Fruit fly (Drosophila melanogaster) whole organism, embryonic: ENCODE measurements around the gene CG9676.

Source experiments
- Ada2b ChIP-seq: fragments of 200-800 bp; sonication (Bioruptor generic); IDR thresholded peaks from 2 replicates; pipeline ENCODE4 v1.3.6; 2022; ENCODE audit warnings: missing biosample characterization, missing genetic modification characterization
- Asciz ChIP-seq: fragments of 200-800 bp; sonication (Bioruptor generic); optimal IDR thresholded peaks from 2 replicates; lab custom pipeline; 2017; ENCODE audit warnings: missing biosample characterization, mild to moderate bottlenecking, missing genetic modification characterization, missing genetic modification reagents
- CG10366 ChIP-seq: fragments of 200-800 bp; sonication (Bioruptor generic); IDR thresholded peaks from 2 replicates; pipeline ENCODE4 v1.3.6; 2022; ENCODE audit warnings: missing biosample characterization, missing genetic modification characterization
- CG10979 ChIP-seq: fragments of 200-800 bp; sonication (Bioruptor generic); optimal IDR thresholded peaks from 2 replicates; lab custom pipeline; 2018; ENCODE audit warnings: missing biosample characterization, mild to moderate bottlenecking, missing genetic modification characterization, moderate library complexity
- CG11456 ChIP-seq: fragments of 200-800 bp; sonication (Bioruptor generic); IDR thresholded peaks from 3 replicates; pipeline ENCODE4 v1.3.6; 2022; ENCODE audit warnings: missing biosample characterization, missing genetic modification characterization
- CG12155 ChIP-seq: fragments of 200-800 bp; sonication (Bioruptor generic); optimal IDR thresholded peaks from 3 replicates; lab custom pipeline; 2016; ENCODE audit warnings: missing biosample characterization, missing genetic modification characterization
- CG12391 ChIP-seq: fragments of 200-800 bp; sonication (Bioruptor generic); optimal IDR thresholded peaks from 3 replicates; lab custom pipeline; 2018; ENCODE audit warnings: missing biosample characterization, mild to moderate bottlenecking, missing genetic modification characterization, moderate library complexity
- CG13424 ChIP-seq: fragments of 200-800 bp; sonication (Bioruptor generic); optimal IDR thresholded peaks from 2 replicates; lab custom pipeline; 2019; ENCODE audit warnings: missing biosample characterization, mild to moderate bottlenecking, missing genetic modification characterization, moderate library complexity
- CG15269 ChIP-seq: fragments of 200-800 bp; sonication (Bioruptor generic); optimal IDR thresholded peaks from 2 replicates; lab custom pipeline; 2018; ENCODE audit warnings: missing biosample characterization, mild to moderate bottlenecking, missing genetic modification characterization, moderate library complexity
- CG17385 ChIP-seq: fragments of 200-800 bp; sonication (Bioruptor generic); optimal IDR thresholded peaks from 3 replicates; lab custom pipeline; 2018; ENCODE audit warnings: missing biosample characterization, mild to moderate bottlenecking, missing genetic modification characterization
- CG18599 ChIP-seq: fragments of 200-800 bp; sonication (Bioruptor generic); optimal IDR thresholded peaks from 3 replicates; lab custom pipeline; 2017; ENCODE audit warnings: missing biosample characterization, missing genetic modification characterization, mild to moderate bottlenecking, moderate library complexity, missing genetic modification reagents
- CG2120 ChIP-seq: fragments of 200-800 bp; sonication (Bioruptor generic); optimal IDR thresholded peaks from 3 replicates; lab custom pipeline; 2016; ENCODE audit warnings: missing biosample characterization, missing genetic modification characterization
- CG30403 ChIP-seq: fragments of 200-800 bp; sonication (Bioruptor generic); optimal IDR thresholded peaks from 3 replicates; lab custom pipeline; 2016; ENCODE audit warnings: missing biosample characterization, missing genetic modification characterization
- CG31441 ChIP-seq: fragments of 200-800 bp; sonication (Bioruptor generic); IDR thresholded peaks from 2 replicates; pipeline ENCODE4 v1.3.6; 2022; ENCODE audit warnings: missing biosample characterization, missing genetic modification characterization
- CG3847 ChIP-seq: fragments of 200-800 bp; sonication (Bioruptor generic); IDR thresholded peaks from 2 replicates; pipeline ENCODE4 v1.3.6; 2022; ENCODE audit warnings: missing biosample characterization, missing genetic modification characterization
- CG6689 ChIP-seq: fragments of 200-800 bp; sonication (Bioruptor generic); IDR thresholded peaks from 2 replicates; pipeline ENCODE4 v1.3.6; 2022; ENCODE audit warnings: missing biosample characterization, missing genetic modification characterization
- CG7839 ChIP-seq: fragments of 200-800 bp; sonication (Bioruptor generic); optimal IDR thresholded peaks from 3 replicates; lab custom pipeline; 2018; ENCODE audit warnings: missing biosample characterization, mild to moderate bottlenecking, missing genetic modification characterization, moderate library complexity
- CG8290 ChIP-seq, 3 experiments: fragments of 200-800 bp; sonication (Bioruptor generic); optimal IDR thresholded peaks; 2 replicates each; lab custom pipeline; 2016 to 2019; ENCODE audit warnings: missing biosample characterization in 3 of 3, missing genetic modification characterization in 3 of 3, mild to moderate bottlenecking in 2 of 3, moderate library complexity in 1 of 3
- CG8388 ChIP-seq: fragments of 200-800 bp; sonication (Bioruptor generic); optimal IDR thresholded peaks from 2 replicates; lab custom pipeline; 2019; ENCODE audit warnings: missing biosample characterization, mild to moderate bottlenecking, missing genetic modification characterization, moderate library complexity
- CG8924 ChIP-seq: fragments of 200-800 bp; optimal IDR thresholded peaks from 3 replicates; lab custom pipeline; 2019; ENCODE audit warnings: missing biosample characterization, mild to moderate bottlenecking, missing genetic modification characterization, moderate library complexity
- CG9727 ChIP-seq: fragments of 200-800 bp; sonication (Bioruptor generic); optimal IDR thresholded peaks from 3 replicates; lab custom pipeline; 2017; ENCODE audit warnings: missing biosample characterization, mild to moderate bottlenecking, missing genetic modification characterization
- CoRest ChIP-seq: fragments of 200-800 bp; sonication (Bioruptor generic); optimal IDR thresholded peaks from 3 replicates; lab custom pipeline; 2018; ENCODE audit warnings: missing biosample characterization, mild to moderate bottlenecking, missing genetic modification characterization, moderate library complexity
- Dek ChIP-seq: fragments of 200-800 bp; sonication (Bioruptor generic); optimal IDR thresholded peaks from 3 replicates; lab custom pipeline; 2019; ENCODE audit warnings: missing biosample characterization, mild to moderate bottlenecking, missing genetic modification characterization, moderate library complexity
- Eip74EF ChIP-seq, 2 experiments: fragments of 200-800 bp in 1 of 2; fragments of >200 bp in 1 of 2; sonication (Bioruptor generic) in 1 of 2; optimal IDR thresholded peaks; 2 replicates each; lab custom pipeline; 2017 to 2019; ENCODE audit warnings: missing biosample characterization in 2 of 2, missing genetic modification characterization in 2 of 2, mild to moderate bottlenecking in 1 of 2, moderate library complexity in 1 of 2
- HmgD ChIP-seq: fragments of 200-800 bp; sonication (Bioruptor generic); optimal IDR thresholded peaks from 3 replicates; lab custom pipeline; 2016; ENCODE audit warnings: missing biosample characterization, missing genetic modification characterization
- HmgZ ChIP-seq: fragments of 200-800 bp; sonication (Bioruptor generic); optimal IDR thresholded peaks from 2 replicates; lab custom pipeline; 2018; ENCODE audit warnings: missing biosample characterization, mild to moderate bottlenecking, missing genetic modification characterization
- Hmr ChIP-seq: fragments of 200-800 bp; sonication (Bioruptor generic); optimal IDR thresholded peaks from 3 replicates; lab custom pipeline; 2017; ENCODE audit warnings: mild to moderate bottlenecking, missing biosample characterization, missing genetic modification reagents, missing genetic modification characterization
- Hr51 ChIP-seq, 2 experiments: fragments of 200-800 bp; sonication (Bioruptor generic); optimal IDR thresholded peaks; 2 replicates in 1 of 2; 3 replicates in 1 of 2; lab custom pipeline; 2016 to 2018; ENCODE audit warnings: missing biosample characterization in 2 of 2, missing genetic modification characterization in 2 of 2, mild to moderate bottlenecking in 1 of 2, moderate library complexity in 1 of 2
- PHDP ChIP-seq: fragments of 200-800 bp; sonication (Bioruptor generic); optimal IDR thresholded peaks from 3 replicates; lab custom pipeline; 2018; ENCODE audit warnings: missing biosample characterization, mild to moderate bottlenecking, missing genetic modification characterization, moderate library complexity
- Sox102F ChIP-seq: fragments of 200-800 bp; sonication (Bioruptor generic); optimal IDR thresholded peaks from 2 replicates; lab custom pipeline; 2018; ENCODE audit warnings: missing biosample characterization, mild to moderate bottlenecking, missing genetic modification characterization, moderate library complexity
- cwo ChIP-seq: fragments of 200-800 bp; sonication (Bioruptor generic); optimal IDR thresholded peaks from 3 replicates; lab custom pipeline; 2017; ENCODE audit warnings: missing biosample characterization, missing genetic modification characterization, mild to moderate bottlenecking, moderate library complexity, missing genetic modification reagents
- dmrt99B ChIP-seq: fragments of 200-800 bp; sonication (Bioruptor generic); optimal IDR thresholded peaks from 2 replicates; lab custom pipeline; 2018; ENCODE audit warnings: missing biosample characterization, mild to moderate bottlenecking, missing genetic modification characterization, moderate library complexity
- gem ChIP-seq: fragments of 200-800 bp; sonication (Bioruptor generic); optimal IDR thresholded peaks from 2 replicates; lab custom pipeline; 2019; ENCODE audit warnings: missing biosample characterization, mild to moderate bottlenecking, missing genetic modification characterization, moderate library complexity
- grau ChIP-seq: fragments of 200-800 bp; optimal IDR thresholded peaks from 3 replicates; lab custom pipeline; 2019; ENCODE audit warnings: missing biosample characterization, mild to moderate bottlenecking, missing genetic modification characterization, moderate library complexity
- lbe ChIP-seq: fragments of 200-800 bp; sonication (Bioruptor generic); optimal IDR thresholded peaks from 2 replicates; lab custom pipeline; 2016; ENCODE audit warnings: missing biosample characterization, mild to moderate bottlenecking, missing genetic modification characterization
- nmo ChIP-seq: fragments of 200-800 bp; sonication (Bioruptor generic); optimal IDR thresholded peaks from 2 replicates; lab custom pipeline; 2018; ENCODE audit warnings: missing biosample characterization, mild to moderate bottlenecking, missing genetic modification characterization, moderate library complexity
- row ChIP-seq: fragments of 200-800 bp; sonication (Bioruptor generic); IDR thresholded peaks from 3 replicates; pipeline ENCODE4 v1.3.6; 2022; ENCODE audit warnings: missing biosample characterization, missing genetic modification characterization
- sug ChIP-seq: fragments of 200-800 bp; optimal IDR thresholded peaks from 2 replicates; lab custom pipeline; 2019; ENCODE audit warnings: missing biosample characterization, mild to moderate bottlenecking, missing genetic modification characterization, moderate library complexity
- unpg ChIP-seq: fragments of 200-800 bp; sonication (Bioruptor generic); optimal IDR thresholded peaks from 3 replicates; lab custom pipeline; 2018; ENCODE audit warnings: missing biosample characterization, mild to moderate bottlenecking, missing genetic modification characterization, moderate library complexity

Gene CG9676

dm6 chrX:16692325-16692724 lies 7.6 kb downstream of the CG9676 start (continued):
- TF ChIP-seq CG8388 (GFP tag; lab: Kevin White, UChicago) (peak; percentile 13), CG13424 (tag; lab: Kevin White, UChicago) (peak; percentile 47), CG8924 (tag; lab: Kevin White, UChicago) (peak; percentile 20), Dek (tag; lab: Kevin White, UChicago) (peak; percentile 18), CG30403 (GFP tag; lab: Kevin White, UChicago) (peak; percentile 16), CG3847 (GFP tag; lab: Robert Waterston, UW) (0 out of 2 replicates have a peak, but pooled peaks have one; percentile 6), grau (tag; lab: Kevin White, UChicago) (peak; percentile 55), PHDP (peak; percentile 12), Ada2b (GFP tag; lab: Robert Waterston, UW) (no peak), cwo (GFP tag; lab: Kevin White, UChicago) (peak; percentile 3), CG10366 (GFP tag; lab: Robert Waterston, UW) (0 out of 2 replicates have a peak, but pooled peaks have one; percentile 11), dmrt99B (peak; percentile 49), Hmr (GFP tag; lab: Kevin White, UChicago) (peak; percentile 48), CG12155 (GFP tag; lab: Kevin White, UChicago) (no peak), HmgZ (tag; lab: Kevin White, UChicago) (peak; percentile 3), CG8290 (GFP tag; optimal IDR thresholded peaks at IDR 0.05; lab: Kevin White, UChicago) (no peak), CG8290 (tag; optimal IDR thresholded peaks at IDR 0.05; lab: Kevin White, UChicago) (no peak), CG9727 (GFP tag; lab: Kevin White, UChicago) (peak; percentile 20), CG15269 (peak; percentile 54), HmgD (GFP tag; lab: Kevin White, UChicago) (no peak), row (GFP tag; lab: Robert Waterston, UW) (0 out of 3 replicates have a peak, but pooled peaks have one; percentile 33), lbe (GFP tag; lab: Kevin White, UChicago) (no peak), CG17385 (GFP tag; lab: Kevin White, UChicago) (peak; percentile 39), CG6689 (GFP tag; lab: Robert Waterston, UW) (0 out of 2 replicates have a peak, but pooled peaks have one; percentile 8), CG2120 (GFP tag; lab: Kevin White, UChicago) (peak; percentile 37), nmo (GFP tag; lab: Kevin White, UChicago) (peak; percentile 29), CG10979 (tag; lab: Kevin White, UChicago) (no peak), CG7839 (peak; percentile 51), unpg (GFP tag; lab: Kevin White, UChicago) (peak; percentile 5), CG11456 (no peak), sug (tag; lab: Kevin White, UChicago) (peak; percentile 23), CG31441 (GFP tag; lab: Robert Waterston, UW) (peak; percentile 37; the same call in 1 of the 2 replicates), CG12391 (tag; lab: Kevin White, UChicago) (peak; percentile 48), Sox102F (peak; percentile 44), Eip74EF (GFP tag; optimal IDR thresholded peaks at IDR 0.05; lab: Kevin White, UChicago) (peak in 1 of 2 experiments; percentile 25), CoRest (peak; percentile 52), Hr51 (GFP tag; optimal IDR thresholded peaks at IDR 0.05; lab: Kevin White, UChicago) (peak in 1 of 2 experiments; percentile 59), Asciz (no peak), CG18599 (peak; percentile 1), gem (tag; lab: Kevin White, UChicago) (peak; percentile 64)
